Fruit fly (Drosophila melanogaster) whole organism, embryonic: ENCODE results near the gene CG15213.

ENCODE experiments used
- Abd-B ChIP-seq: fragments of 200-800 bp; sonication (Bioruptor generic); optimal IDR thresholded peaks from 2 replicates; lab custom pipeline; 2018; ENCODE audit warnings: missing biosample characterization, mild to moderate bottlenecking, missing genetic modification characterization, moderate library complexity
- B-H1 ChIP-seq: fragments of 200-800 bp; sonication (Bioruptor generic); IDR thresholded peaks from 3 replicates; pipeline ENCODE4 v1.3.6; 2022; ENCODE audit warnings: missing biosample characterization, missing genetic modification characterization
- BtbVII ChIP-seq: fragments of 200-800 bp; sonication (Bioruptor generic); optimal IDR thresholded peaks from 3 replicates; lab custom pipeline; 2017; ENCODE audit warnings: missing biosample characterization, mild to moderate bottlenecking, missing genetic modification characterization
- CG10366 ChIP-seq: fragments of 200-800 bp; sonication (Bioruptor generic); IDR thresholded peaks from 2 replicates; pipeline ENCODE4 v1.3.6; 2022; ENCODE audit warnings: missing biosample characterization, missing genetic modification characterization
- CG10431 ChIP-seq: fragments of 200-800 bp; sonication (Bioruptor generic); optimal IDR thresholded peaks from 3 replicates; lab custom pipeline; 2018; ENCODE audit warnings: missing biosample characterization, mild to moderate bottlenecking, missing genetic modification characterization
- CG10565 ChIP-seq: fragments of 200-800 bp; sonication (Bioruptor generic); optimal IDR thresholded peaks from 3 replicates; lab custom pipeline; 2016; ENCODE audit warnings: missing biosample characterization, mild to moderate bottlenecking, missing genetic modification characterization
- CG12391 ChIP-seq: fragments of 200-800 bp; sonication (Bioruptor generic); optimal IDR thresholded peaks from 3 replicates; lab custom pipeline; 2018; ENCODE audit warnings: missing biosample characterization, mild to moderate bottlenecking, missing genetic modification characterization, moderate library complexity
- CG13287 ChIP-seq: fragments of 200-800 bp; sonication (Bioruptor generic); IDR thresholded peaks from 2 replicates; pipeline ENCODE4 v1.3.6; 2022; ENCODE audit warnings: missing biosample characterization, missing genetic modification characterization; ENCODE audit not compliant: partially characterized antibody
- CG1602 ChIP-seq: fragments of 200-800 bp; sonication (Bioruptor generic); optimal IDR thresholded peaks from 3 replicates; lab custom pipeline; 2016; ENCODE audit warnings: missing biosample characterization, missing genetic modification characterization
- CG17612 ChIP-seq: fragments of 200-800 bp; sonication (Bioruptor generic); IDR thresholded peaks from 2 replicates; pipeline ENCODE4 v1.3.6; 2022; ENCODE audit warnings: missing biosample characterization, missing genetic modification characterization
- CG17912 ChIP-seq: fragments of 200-800 bp; sonication (Bioruptor generic); optimal IDR thresholded peaks from 2 replicates; lab custom pipeline; 2018; ENCODE audit warnings: missing biosample characterization, mild to moderate bottlenecking, missing genetic modification characterization
- CG18262 ChIP-seq: fragments of 200-800 bp; optimal IDR thresholded peaks from 3 replicates; lab custom pipeline; 2019; ENCODE audit warnings: missing biosample characterization, mild to moderate bottlenecking, missing genetic modification characterization, moderate library complexity
- CG3065 ChIP-seq: fragments of 200-800 bp; sonication (Bioruptor generic); optimal IDR thresholded peaks from 2 replicates; lab custom pipeline; 2016; ENCODE audit warnings: missing biosample characterization, missing genetic modification characterization
- CG3163 ChIP-seq: fragments of 200-800 bp; sonication (Bioruptor generic); optimal IDR thresholded peaks from 3 replicates; lab custom pipeline; 2016; ENCODE audit warnings: missing biosample characterization, missing genetic modification characterization
- CG43689 ChIP-seq: fragments of 200-800 bp; sonication (Bioruptor generic); IDR thresholded peaks from 2 replicates; pipeline ENCODE4 v1.3.6; 2022; ENCODE audit warnings: missing biosample characterization, missing genetic modification characterization
- CG4707 ChIP-seq: fragments of 200-800 bp; sonication (Bioruptor generic); optimal IDR thresholded peaks from 2 replicates; lab custom pipeline; 2018; ENCODE audit warnings: missing biosample characterization, mild to moderate bottlenecking, missing genetic modification characterization, moderate library complexity
- CG6175 ChIP-seq: fragments of 200-800 bp; sonication (Bioruptor generic); IDR thresholded peaks from 3 replicates; pipeline ENCODE4 v1.3.6; 2022; ENCODE audit warnings: missing biosample characterization, missing genetic modification characterization
- CG6689 ChIP-seq: fragments of 200-800 bp; sonication (Bioruptor generic); IDR thresholded peaks from 2 replicates; pipeline ENCODE4 v1.3.6; 2022; ENCODE audit warnings: missing biosample characterization, missing genetic modification characterization
- CG7556 ChIP-seq: fragments of 200-800 bp; sonication (Bioruptor generic); optimal IDR thresholded peaks from 2 replicates; lab custom pipeline; 2017; ENCODE audit warnings: missing biosample characterization, mild to moderate bottlenecking, missing genetic modification characterization
- CG9876 ChIP-seq: fragments of 200-800 bp; sonication (Bioruptor generic); optimal IDR thresholded peaks from 2 replicates; lab custom pipeline; 2016; ENCODE audit warnings: missing biosample characterization, missing genetic modification characterization
- CrebB ChIP-seq: fragments of 200-800 bp; sonication (Bioruptor generic); optimal IDR thresholded peaks from 3 replicates; lab custom pipeline; 2018; ENCODE audit warnings: missing biosample characterization, mild to moderate bottlenecking, missing genetic modification characterization
- Deaf1 ChIP-seq: fragments of 200-800 bp; optimal IDR thresholded peaks from 3 replicates; lab custom pipeline; 2019; ENCODE audit warnings: missing biosample characterization, mild to moderate bottlenecking, missing genetic modification characterization, moderate library complexity
- Dek ChIP-seq: fragments of 200-800 bp; sonication (Bioruptor generic); optimal IDR thresholded peaks from 3 replicates; lab custom pipeline; 2019; ENCODE audit warnings: missing biosample characterization, mild to moderate bottlenecking, missing genetic modification characterization, moderate library complexity
- Dref ChIP-seq: fragments of 200-800 bp; sonication (Bioruptor generic); IDR thresholded peaks from 2 replicates; pipeline ENCODE4 v1.3.6; 2022; ENCODE audit warnings: missing biosample characterization, missing genetic modification characterization
- Elba2 ChIP-seq: fragments of 200-800 bp; sonication (Bioruptor generic); optimal IDR thresholded peaks from 3 replicates; lab custom pipeline; 2016; ENCODE audit warnings: missing biosample characterization, missing genetic modification characterization
- Fer2 ChIP-seq: fragments of 200-800 bp; sonication (Bioruptor generic); optimal IDR thresholded peaks from 2 replicates; lab custom pipeline; 2018; ENCODE audit warnings: missing biosample characterization, mild to moderate bottlenecking, missing genetic modification characterization, moderate library complexity
- Hr78 ChIP-seq, 2 experiments: fragments of 200-800 bp in 1 of 2; fragments of >200 bp in 1 of 2; sonication (Bioruptor generic) in 1 of 2; optimal IDR thresholded peaks; 2 replicates each; lab custom pipeline; 2017 to 2019; ENCODE audit warnings: missing biosample characterization in 2 of 2, missing genetic modification characterization in 2 of 2, mild to moderate bottlenecking in 1 of 2, moderate library complexity in 1 of 2
- Lim3 ChIP-seq: fragments of 200-800 bp; sonication (Bioruptor generic); IDR thresholded peaks from 2 replicates; pipeline ENCODE4 v1.3.6; 2022; ENCODE audit warnings: missing biosample characterization, missing genetic modification characterization
- Lpt ChIP-seq: fragments of >200 bp; optimal IDR thresholded peaks from 2 replicates; lab custom pipeline; 2018; ENCODE audit warnings: missing biosample characterization, missing genetic modification characterization
- Six4 ChIP-seq: fragments of 200-800 bp; sonication (Bioruptor generic); optimal IDR thresholded peaks from 2 replicates; lab custom pipeline; 2016; ENCODE audit warnings: missing biosample characterization, missing genetic modification characterization
- YL-1 ChIP-seq: fragments of 200-800 bp; sonication (Bioruptor generic); optimal IDR thresholded peaks from 3 replicates; lab custom pipeline; 2017; ENCODE audit warnings: missing biosample characterization, mild to moderate bottlenecking, missing genetic modification characterization
- ash1 ChIP-seq: fragments of 200-800 bp; sonication (Bioruptor generic); optimal IDR thresholded peaks from 2 replicates; lab custom pipeline; 2018; ENCODE audit warnings: missing biosample characterization, mild to moderate bottlenecking, missing genetic modification characterization
- ato ChIP-seq: fragments of 200-800 bp; sonication (Bioruptor generic); IDR thresholded peaks from 2 replicates; pipeline ENCODE4 v1.3.6; 2022; ENCODE audit warnings: missing biosample characterization, missing genetic modification characterization; ENCODE audit not compliant: partially characterized antibody
- bab2 ChIP-seq: fragments of 200-800 bp; sonication (Bioruptor generic); optimal IDR thresholded peaks from 2 replicates; lab custom pipeline; 2016; ENCODE audit warnings: missing biosample characterization, missing genetic modification characterization
- chif ChIP-seq, 2 experiments: fragments of 200-800 bp; sonication (Bioruptor generic); optimal IDR thresholded peaks; 3 replicates each; lab custom pipeline; 2016; ENCODE audit warnings: missing biosample characterization in 2 of 2, missing genetic modification characterization in 2 of 2
- corto ChIP-seq: fragments of 200-800 bp; sonication (Bioruptor generic); optimal IDR thresholded peaks from 2 replicates; lab custom pipeline; 2016; ENCODE audit warnings: missing biosample characterization, mild to moderate bottlenecking, missing genetic modification characterization, moderate library complexity
- ewg ChIP-seq: fragments of 200-800 bp; sonication (Bioruptor generic); optimal IDR thresholded peaks from 3 replicates; lab custom pipeline; 2017; ENCODE audit warnings: mild to moderate bottlenecking, missing biosample characterization, missing genetic modification reagents, missing genetic modification characterization
- hbn ChIP-seq: fragments of 200-800 bp; sonication (Bioruptor generic); IDR thresholded peaks from 2 replicates; pipeline ENCODE4 v1.3.6; 2022; ENCODE audit warnings: missing biosample characterization, missing genetic modification characterization; ENCODE audit not compliant: partially characterized antibody
- insv ChIP-seq, 2 experiments: fragments of 200-800 bp; sonication (Bioruptor generic); optimal IDR thresholded peaks; 3 replicates each; lab custom pipeline; 2016 to 2018; ENCODE audit warnings: missing biosample characterization in 2 of 2, missing genetic modification characterization in 2 of 2
- nmo ChIP-seq: fragments of 200-800 bp; sonication (Bioruptor generic); optimal IDR thresholded peaks from 2 replicates; lab custom pipeline; 2018; ENCODE audit warnings: missing biosample characterization, mild to moderate bottlenecking, missing genetic modification characterization, moderate library complexity
- oc ChIP-seq: fragments of 200-800 bp; sonication (Bioruptor generic); optimal IDR thresholded peaks from 2 replicates; lab custom pipeline; 2018; ENCODE audit warnings: missing biosample characterization, mild to moderate bottlenecking, missing genetic modification characterization, moderate library complexity
- onecut ChIP-seq: fragments of 200-800 bp; sonication (Bioruptor generic); IDR thresholded peaks from 2 replicates; pipeline ENCODE4 v1.3.6; 2022; ENCODE audit warnings: missing biosample characterization, missing genetic modification characterization
- pros ChIP-seq: fragments of 200-800 bp; sonication (Bioruptor generic); optimal IDR thresholded peaks from 3 replicates; lab custom pipeline; 2019; ENCODE audit warnings: missing biosample characterization, mild to moderate bottlenecking, missing genetic modification characterization, moderate library complexity
- ranshi ChIP-seq: fragments of 200-800 bp; sonication (Bioruptor generic); IDR thresholded peaks from 2 replicates; pipeline ENCODE4 v1.3.6; 2022; ENCODE audit warnings: missing biosample characterization, missing genetic modification characterization
- ro ChIP-seq: fragments of 200-800 bp; sonication (Bioruptor generic); IDR thresholded peaks from 2 replicates; pipeline ENCODE4 v1.3.6; 2022; ENCODE audit warnings: missing biosample characterization, missing genetic modification characterization
- sqz ChIP-seq: fragments of 200-800 bp; sonication (Bioruptor generic); optimal IDR thresholded peaks from 3 replicates; lab custom pipeline; 2018; ENCODE audit warnings: missing biosample characterization, mild to moderate bottlenecking, missing genetic modification characterization
- trem ChIP-seq: fragments of 200-800 bp; optimal IDR thresholded peaks from 3 replicates; lab custom pipeline; 2019; ENCODE audit warnings: missing biosample characterization, mild to moderate bottlenecking, missing genetic modification characterization, moderate library complexity
- trh ChIP-seq: fragments of 200-800 bp; sonication (Bioruptor generic); optimal IDR thresholded peaks from 2 replicates; lab custom pipeline; 2016; ENCODE audit warnings: missing biosample characterization, missing genetic modification characterization
- vfl ChIP-seq: fragments of 200-800 bp; sonication (Bioruptor generic); optimal IDR thresholded peaks from 2 replicates; lab custom pipeline; 2016; ENCODE audit warnings: missing biosample characterization, missing genetic modification characterization
- zfh1 ChIP-seq: fragments of 200-800 bp; sonication (Bioruptor generic); IDR thresholded peaks from 3 replicates; pipeline ENCODE4 v1.3.6; 2022; ENCODE audit warnings: missing biosample characterization, missing genetic modification characterization
- zfh2 ChIP-seq: fragments of 200-800 bp; sonication (Bioruptor generic); optimal IDR thresholded peaks from 2 replicates; lab custom pipeline; 2016; ENCODE audit warnings: missing biosample characterization, missing genetic modification characterization

CG15213 gene

DNA sequence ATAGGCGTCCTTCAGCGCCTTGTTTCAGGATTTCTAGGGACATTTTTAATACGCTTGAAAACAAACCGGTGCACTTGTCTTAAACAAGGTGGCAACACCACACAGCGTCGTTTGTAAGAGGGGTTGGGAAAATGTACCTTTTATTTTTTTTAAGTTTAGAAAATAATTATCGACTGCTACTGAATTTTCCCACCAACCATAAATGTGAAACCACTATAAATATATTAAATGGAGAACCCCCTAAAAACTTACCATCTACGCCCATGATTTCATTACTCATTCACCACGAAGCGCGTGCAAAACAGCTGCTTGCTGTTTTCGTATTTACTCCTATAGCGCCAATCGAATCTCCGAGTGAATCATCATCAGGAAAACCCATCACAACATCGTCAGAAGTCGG, 6.3 kb upstream of the CG15213 start, which contains the start of the genes Tcs5 and CHMP2B (continued):
- TF ChIP-seq CG1602 (GFP tag; lab: Kevin White, UChicago), result peak; percentile 100
- peak; percentile 79 to 89 for TF ChIP-seq insv (GFP tag; optimal IDR thresholded peaks at IDR 0.05; lab: Kevin White, UChicago)
- peak; percentile 99 for TF ChIP-seq sqz (GFP tag; lab: Kevin White, UChicago)
- peak; percentile 99 for TF ChIP-seq CG3065
- TF ChIP-seq B-H1 (GFP tag; lab: Robert Waterston, UW), result peak; percentile 100
- TF ChIP-seq Hr78 (GFP tag; optimal IDR thresholded peaks at IDR 0.05; lab: Kevin White, UChicago), result peak in 1 of 2 experiments; percentile 95
- peak; percentile 100 for TF ChIP-seq ranshi (GFP tag; lab: Robert Waterston, UW)
- TF ChIP-seq ato (GFP tag; lab: Robert Waterston, UW), result no peak
- peak; percentile 99 for TF ChIP-seq CG17612 (GFP tag; lab: Robert Waterston, UW)
- TF ChIP-seq CG18262, result peak; percentile 97
- peak; percentile 100 for TF ChIP-seq oc (tag; lab: Kevin White, UChicago)
- peak; percentile 100 for TF ChIP-seq nmo (GFP tag; lab: Kevin White, UChicago)
- peak; percentile 100 for TF ChIP-seq ro (GFP tag; lab: Robert Waterston, UW)
- TF ChIP-seq CG6175 (GFP tag; lab: Robert Waterston, UW), result peak; percentile 100
- TF ChIP-seq Fer2 (tag; lab: Kevin White, UChicago), result peak; percentile 99
- peak; percentile 97 for TF ChIP-seq CG4707
- TF ChIP-seq CG10431, result peak; percentile 98
- TF ChIP-seq Lim3 (GFP tag; lab: Robert Waterston, UW), result peak; percentile 99
- peak; percentile 99 for TF ChIP-seq BtbVII (GFP tag; lab: Kevin White, UChicago)
- TF ChIP-seq CG3163 (GFP tag; lab: Kevin White, UChicago), result peak; percentile 95
- TF ChIP-seq vfl (GFP tag; lab: Kevin White, UChicago), result peak; percentile 100
- no peak for TF ChIP-seq hbn (GFP tag; lab: Robert Waterston, UW)
- TF ChIP-seq trem, result peak; percentile 97
- peak; percentile 98 for TF ChIP-seq CG10565
- TF ChIP-seq Elba2 (GFP tag; lab: Kevin White, UChicago), result peak; percentile 99
- peak; percentile 100 for TF ChIP-seq CG10366 (GFP tag; lab: Robert Waterston, UW)
- peak; percentile 47; the same call in 1 of the 2 replicates for TF ChIP-seq CG13287 (GFP tag; lab: Robert Waterston, UW)
- peak; percentile 100 for TF ChIP-seq Six4 (GFP tag; lab: Kevin White, UChicago)
- TF ChIP-seq trh (GFP tag; lab: Kevin White, UChicago), result peak; percentile 100
- TF ChIP-seq YL-1 (GFP tag; lab: Kevin White, UChicago), result peak; percentile 99
- TF ChIP-seq CG6689, result peak; percentile 100
- TF ChIP-seq corto (GFP tag; lab: Kevin White, UChicago), result peak; percentile 99
- TF ChIP-seq CG7556 (GFP tag; lab: Kevin White, UChicago), result peak; percentile 99
- peak; percentile 99 for TF ChIP-seq ewg (GFP tag; lab: Kevin White, UChicago)
- peak; percentile 99 for TF ChIP-seq CG9876 (GFP tag; lab: Kevin White, UChicago)
- peak; percentile 100 for TF ChIP-seq bab2 (GFP tag; lab: Kevin White, UChicago)
- peak; percentile 100 for TF ChIP-seq zfh1
- peak; percentile 100 for TF ChIP-seq zfh2 (GFP tag; lab: Kevin White, UChicago)
- TF ChIP-seq CG17912, result peak; percentile 99
- TF ChIP-seq pros (GFP tag; lab: Kevin White, UChicago), result peak; percentile 80
- peak; percentile 97 for TF ChIP-seq ash1 (GFP tag; lab: Kevin White, UChicago)
- no peak for TF ChIP-seq Lpt
- peak; percentile 100 for TF ChIP-seq CG12391 (tag; lab: Kevin White, UChicago)
- peak; percentile 100 for TF ChIP-seq Abd-B (GFP tag; lab: Kevin White, UChicago)
- TF ChIP-seq Dek, result peak; percentile 100
- TF ChIP-seq chif (GFP tag; optimal IDR thresholded peaks at IDR 0.05; lab: Kevin White, UChicago), result peak; percentile 100
- peak; percentile 99 for TF ChIP-seq CG43689
- TF ChIP-seq CrebB (tag; lab: Kevin White, UChicago), result peak; percentile 99
- peak; percentile 61 for TF ChIP-seq Dref
- peak; percentile 99 for TF ChIP-seq onecut
- peak; percentile 90 for TF ChIP-seq Deaf1 (tag; lab: Kevin White, UChicago)
